Worm (Caenorhabditis elegans): ENCODE measurements around the gene F45H10.2.

DNA sequence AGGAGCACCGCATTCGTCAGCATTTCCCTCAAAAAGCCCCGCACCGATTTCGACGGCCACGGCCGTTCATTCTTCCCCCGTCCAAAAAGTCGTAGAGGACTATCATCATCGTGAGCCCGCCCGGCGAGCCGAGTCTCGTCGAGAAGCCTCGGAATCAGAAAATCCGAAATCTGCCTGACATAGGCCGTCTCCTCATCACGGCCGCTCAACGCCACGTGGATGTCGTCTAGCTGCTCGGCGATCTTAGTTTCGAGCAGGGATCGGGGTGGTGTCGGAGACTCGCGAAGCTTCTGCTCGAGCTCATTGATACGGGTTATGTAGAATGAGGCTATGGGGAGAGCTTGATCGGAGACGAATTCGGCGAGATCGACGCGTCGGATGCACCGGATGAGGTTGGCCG lies 36.3 kb upstream of the F45H10.2 start:
- no peak for TF ChIP-seq skn-1 (tag; optimal IDR thresholded peaks at IDR 0.05)
- TF ChIP-seq zag-1 (tag; optimal IDR thresholded peaks at IDR 0.05), result no peak
- no peak for TF ChIP-seq lin-13 (GFP tag; optimal IDR thresholded peaks at IDR 0.05)
- TF ChIP-seq rnt-1 (tag; optimal IDR thresholded peaks at IDR 0.05), result no peak
- no peak for TF ChIP-seq tbx-2 (tag; optimal IDR thresholded peaks at IDR 0.05)
- TF ChIP-seq nhr-12 (tag; optimal IDR thresholded peaks at IDR 0.05), result no peak
- TF ChIP-seq unc-130 (tag; optimal IDR thresholded peaks at IDR 0.05), result no peak
- TF ChIP-seq fos-1 (tag; optimal IDR thresholded peaks at IDR 0.05), result no peak
- no peak for TF ChIP-seq hlh-4 (tag; optimal IDR thresholded peaks at IDR 0.05)
- no peak for TF ChIP-seq lin-35 (GFP tag; optimal IDR thresholded peaks at IDR 0.05)
- no peak for TF ChIP-seq nhr-11 (tag; optimal IDR thresholded peaks at IDR 0.05)
- TF ChIP-seq blmp-1 (tag; optimal IDR thresholded peaks at IDR 0.05), result no peak
- no peak for TF ChIP-seq sox-4 (tag; optimal IDR thresholded peaks at IDR 0.05)
- TF ChIP-seq pag-3 (tag; optimal IDR thresholded peaks at IDR 0.05; ENCODE audit: borderline replicate concordance, insufficient read depth), result no peak

Measured in whole organism, L1 larva.